Fruit fly (Drosophila melanogaster) whole organism, embryonic: ENCODE data around the gene Ror.

Experiments used
- Atf-2 ChIP-seq: fragments of 200-800 bp; sonication (Bioruptor generic); optimal IDR thresholded peaks from 2 replicates; lab custom pipeline; 2016; ENCODE audit warnings: missing biosample characterization, missing genetic modification characterization
- Bteb2 ChIP-seq: fragments of 200-800 bp; sonication (Bioruptor generic); optimal IDR thresholded peaks from 2 replicates; lab custom pipeline; 2016; ENCODE audit warnings: missing biosample characterization, missing genetic modification characterization
- CG11695 ChIP-seq: fragments of 200-800 bp; sonication (Bioruptor generic); IDR thresholded peaks from 3 replicates; pipeline ENCODE4 v1.3.6; 2022; ENCODE audit warnings: missing biosample characterization, missing genetic modification characterization
- CG11723 ChIP-seq: fragments of 200-800 bp; sonication (Bioruptor generic); optimal IDR thresholded peaks from 2 replicates; lab custom pipeline; 2017; ENCODE audit warnings: missing biosample characterization, mild to moderate bottlenecking, missing genetic modification characterization
- CG15269 ChIP-seq: fragments of 200-800 bp; sonication (Bioruptor generic); optimal IDR thresholded peaks from 2 replicates; lab custom pipeline; 2018; ENCODE audit warnings: missing biosample characterization, mild to moderate bottlenecking, missing genetic modification characterization, moderate library complexity
- CG15601 ChIP-seq: fragments of 200-800 bp; sonication (Bioruptor generic); optimal IDR thresholded peaks from 3 replicates; lab custom pipeline; 2019; ENCODE audit warnings: missing biosample characterization, mild to moderate bottlenecking, missing genetic modification characterization, moderate library complexity
- CG2129 ChIP-seq: fragments of 200-800 bp; sonication (Bioruptor generic); IDR thresholded peaks from 2 replicates; pipeline ENCODE4 v1.3.6; 2022; ENCODE audit warnings: missing biosample characterization, missing genetic modification characterization; ENCODE audit not compliant: partially characterized antibody
- CG2712 ChIP-seq: fragments of 200-800 bp; optimal IDR thresholded peaks from 3 replicates; lab custom pipeline; 2019; ENCODE audit warnings: missing biosample characterization, mild to moderate bottlenecking, missing genetic modification characterization, moderate library complexity
- CG33213 ChIP-seq: fragments of 200-800 bp; sonication (Bioruptor generic); optimal IDR thresholded peaks from 3 replicates; lab custom pipeline; 2016; ENCODE audit warnings: missing biosample characterization, missing genetic modification characterization
- CG34224 ChIP-seq: fragments of 200-800 bp; sonication (Bioruptor generic); IDR thresholded peaks from 3 replicates; pipeline ENCODE4 v1.3.6; 2022; ENCODE audit warnings: missing biosample characterization, missing genetic modification characterization; ENCODE audit not compliant: partially characterized antibody
- CG34422 ChIP-seq: fragments of 200-800 bp; sonication (Bioruptor generic); IDR thresholded peaks from 3 replicates; pipeline ENCODE4 v1.3.6; 2022; ENCODE audit warnings: missing biosample characterization, missing genetic modification characterization
- CG3995 ChIP-seq: fragments of 200-800 bp; sonication (Bioruptor generic); optimal IDR thresholded peaks from 3 replicates; lab custom pipeline; 2016; ENCODE audit warnings: missing biosample characterization, missing genetic modification characterization
- CG4617 ChIP-seq: fragments of 200-800 bp; sonication (Bioruptor generic); optimal IDR thresholded peaks from 3 replicates; lab custom pipeline; 2016; ENCODE audit warnings: missing biosample characterization, missing genetic modification characterization, borderline replicate concordance
- CG4820 ChIP-seq: fragments of 200-800 bp; sonication (Bioruptor generic); optimal IDR thresholded peaks from 3 replicates; lab custom pipeline; 2016; ENCODE audit warnings: missing biosample characterization, missing genetic modification characterization
- CG6683 ChIP-seq: fragments of 200-800 bp; sonication (Bioruptor generic); optimal IDR thresholded peaks from 2 replicates; lab custom pipeline; 2017; ENCODE audit warnings: missing biosample characterization, mild to moderate bottlenecking, missing genetic modification characterization, missing genetic modification reagents
- CG9932 ChIP-seq: fragments of 200-800 bp; sonication (Bioruptor generic); IDR thresholded peaks from 2 replicates; pipeline ENCODE4 v1.3.6; 2022; ENCODE audit warnings: missing biosample characterization, missing genetic modification characterization
- CkIIα-i1 ChIP-seq: fragments of 200-800 bp; sonication (Bioruptor generic); IDR thresholded peaks from 2 replicates; pipeline ENCODE4 v1.3.6; 2022; ENCODE audit warnings: missing biosample characterization, missing genetic modification characterization
- E2f2 ChIP-seq: fragments of 200-800 bp; sonication (Bioruptor generic); IDR thresholded peaks from 2 replicates; pipeline ENCODE4 v1.3.6; 2022; ENCODE audit warnings: missing biosample characterization, missing genetic modification characterization
- Ets97D ChIP-seq: fragments of 200-800 bp; sonication (Bioruptor generic); optimal IDR thresholded peaks from 3 replicates; lab custom pipeline; 2016; ENCODE audit warnings: missing biosample characterization, missing genetic modification characterization
- HmgD ChIP-seq: fragments of 200-800 bp; sonication (Bioruptor generic); optimal IDR thresholded peaks from 3 replicates; lab custom pipeline; 2016; ENCODE audit warnings: missing biosample characterization, missing genetic modification characterization
- Lim3 ChIP-seq: fragments of 200-800 bp; sonication (Bioruptor generic); IDR thresholded peaks from 2 replicates; pipeline ENCODE4 v1.3.6; 2022; ENCODE audit warnings: missing biosample characterization, missing genetic modification characterization
- MBD-R2 ChIP-seq: fragments of 200-800 bp; sonication (Bioruptor generic); IDR thresholded peaks from 2 replicates; pipeline ENCODE4 v1.3.6; 2022; ENCODE audit warnings: missing biosample characterization, missing genetic modification characterization
- MESR4 ChIP-seq: fragments of 200-800 bp; sonication (Bioruptor generic); optimal IDR thresholded peaks from 2 replicates; lab custom pipeline; 2018; ENCODE audit warnings: missing biosample characterization, mild to moderate bottlenecking, missing genetic modification characterization, moderate library complexity
- Med ChIP-seq: fragments of 200-800 bp; sonication (Bioruptor generic); peaks from one replicate; lab custom pipeline; 2016; ENCODE audit warnings: missing biosample characterization, missing genetic modification characterization, mild to moderate bottlenecking, inconsistent platforms, moderate library complexity
- Pdp1 ChIP-seq, 2 experiments: fragments of 200-800 bp; sonication (Bioruptor generic); optimal IDR thresholded peaks; 3 replicates each; lab custom pipeline; 2016; ENCODE audit warnings: missing biosample characterization in 2 of 2, missing genetic modification characterization in 2 of 2, mild to moderate bottlenecking in 1 of 2, moderate library complexity in 1 of 2
- Spps ChIP-seq: fragments of 200-800 bp; sonication (Bioruptor generic); optimal IDR thresholded peaks from 2 replicates; lab custom pipeline; 2018; ENCODE audit warnings: missing biosample characterization, mild to moderate bottlenecking, missing genetic modification characterization
- Ssrp ChIP-seq: fragments of 200-800 bp; sonication (Bioruptor generic); optimal IDR thresholded peaks from 2 replicates; lab custom pipeline; 2018; ENCODE audit warnings: missing biosample characterization, mild to moderate bottlenecking, missing genetic modification characterization, moderate library complexity
- Xrp1 ChIP-seq: fragments of 200-800 bp; sonication (Bioruptor generic); IDR thresholded peaks from 2 replicates; pipeline ENCODE4 v1.3.6; 2022; ENCODE audit warnings: missing biosample characterization, missing genetic modification characterization
- YL-1 ChIP-seq: fragments of 200-800 bp; sonication (Bioruptor generic); optimal IDR thresholded peaks from 3 replicates; lab custom pipeline; 2017; ENCODE audit warnings: missing biosample characterization, mild to moderate bottlenecking, missing genetic modification characterization
- chinmo ChIP-seq: fragments of 200-800 bp; sonication (Bioruptor generic); IDR thresholded peaks from 4 replicates; pipeline ENCODE4 v1.3.6; 2022; ENCODE audit warnings: missing biosample characterization, missing genetic modification characterization; ENCODE audit not compliant: partially characterized antibody
- eve ChIP-seq, 2 experiments: fragments of >200 bp; optimal IDR thresholded peaks; 2 replicates each; lab custom pipeline; 2017; ENCODE audit warnings: missing biosample characterization in 2 of 2, missing genetic modification characterization in 2 of 2
- eyg ChIP-seq: fragments of 200-800 bp; sonication (Bioruptor generic); optimal IDR thresholded peaks from 3 replicates; lab custom pipeline; 2016; ENCODE audit warnings: missing biosample characterization, missing genetic modification characterization
- ftz-f1 ChIP-seq: fragments of 200-800 bp; sonication (Bioruptor generic); optimal IDR thresholded peaks from 2 replicates; lab custom pipeline; 2016; ENCODE audit warnings: missing biosample characterization, missing genetic modification characterization
- hb ChIP-seq: fragments of 200-800 bp; sonication (Bioruptor generic); IDR thresholded peaks from 3 replicates; pipeline ENCODE4 v1.3.6; 2022; ENCODE audit warnings: missing biosample characterization, missing genetic modification characterization; ENCODE audit not compliant: partially characterized antibody
- luna ChIP-seq: fragments of 200-800 bp; sonication (Bioruptor generic); optimal IDR thresholded peaks from 2 replicates; lab custom pipeline; 2016; ENCODE audit warnings: missing biosample characterization, missing genetic modification characterization
- nmo ChIP-seq: fragments of 200-800 bp; sonication (Bioruptor generic); optimal IDR thresholded peaks from 2 replicates; lab custom pipeline; 2018; ENCODE audit warnings: missing biosample characterization, mild to moderate bottlenecking, missing genetic modification characterization, moderate library complexity
- nom ChIP-seq: fragments of 200-800 bp; sonication (Bioruptor generic); optimal IDR thresholded peaks from 2 replicates; lab custom pipeline; 2017; ENCODE audit warnings: missing biosample characterization, missing genetic modification characterization, mild to moderate bottlenecking, moderate library complexity, missing genetic modification reagents
- psq ChIP-seq: fragments of 200-800 bp; sonication (Bioruptor generic); optimal IDR thresholded peaks from 2 replicates; lab custom pipeline; 2017; ENCODE audit warnings: missing biosample characterization, missing genetic modification characterization
- ranshi ChIP-seq: fragments of 200-800 bp; sonication (Bioruptor generic); IDR thresholded peaks from 2 replicates; pipeline ENCODE4 v1.3.6; 2022; ENCODE audit warnings: missing biosample characterization, missing genetic modification characterization
- sd ChIP-seq: fragments of 200-800 bp; sonication (Bioruptor generic); optimal IDR thresholded peaks from 3 replicates; lab custom pipeline; 2018; ENCODE audit warnings: missing biosample characterization, mild to moderate bottlenecking, missing genetic modification characterization, moderate library complexity
- seq ChIP-seq: fragments of 200-800 bp; sonication (Bioruptor generic); IDR thresholded peaks from 2 replicates; pipeline ENCODE4 v1.3.6; 2022; ENCODE audit warnings: missing biosample characterization, missing genetic modification characterization
- sna ChIP-seq: fragments of 200-800 bp; sonication (Bioruptor generic); IDR thresholded peaks from 2 replicates; pipeline ENCODE4 v1.3.6; 2022; ENCODE audit warnings: missing biosample characterization, missing genetic modification characterization; ENCODE audit not compliant: partially characterized antibody
- stwl ChIP-seq: fragments of 200-800 bp; sonication (Bioruptor generic); optimal IDR thresholded peaks from 3 replicates; lab custom pipeline; 2018; ENCODE audit warnings: missing biosample characterization, mild to moderate bottlenecking, missing genetic modification characterization, moderate library complexity
- tap ChIP-seq: fragments of 200-800 bp; optimal IDR thresholded peaks from 3 replicates; lab custom pipeline; 2019; ENCODE audit warnings: missing biosample characterization, mild to moderate bottlenecking, missing genetic modification characterization, moderate library complexity
- vfl ChIP-seq: fragments of 200-800 bp; sonication (Bioruptor generic); optimal IDR thresholded peaks from 2 replicates; lab custom pipeline; 2016; ENCODE audit warnings: missing biosample characterization, missing genetic modification characterization

The Ror gene

dm6 chr2L:10220501-10221386, 30.9 kb upstream of the Ror start, which contains the start of the genes Npc1a and Prosalpha6 (continued):
- TF ChIP-seq Bteb2 (GFP tag; lab: Kevin White, UChicago) (no peak), HmgD (GFP tag; lab: Kevin White, UChicago) (no peak), CG6683 (GFP tag; lab: Kevin White, UChicago) (no peak), nmo (peak; percentile 72)
- TF ChIP-seq, all 482 proteins: peak for 116

- no peak for TF ChIP-seq CG4820 (GFP tag; lab: Kevin White, UChicago)
- TF ChIP-seq Ssrp: no peak
- TF ChIP-seq hb (GFP tag; lab: Robert Waterston, UW): peak; percentile 6; the same call in 2 of the 3 replicates
- peak; percentile 71 for TF ChIP-seq MBD-R2 (GFP tag; lab: Robert Waterston, UW)
- no peak for TF ChIP-seq psq (GFP tag; lab: Kevin White, UChicago)
- no peak for TF ChIP-seq Atf-2 (GFP tag; lab: Kevin White, UChicago)
- TF ChIP-seq E2f2 (GFP tag; lab: Robert Waterston, UW): peak; percentile 25; the same call in 1 of the 2 replicates
- peak; percentile 58 for TF ChIP-seq MESR4 (GFP tag; lab: Kevin White, UChicago)
- peak; percentile 15; the same call in 1 of the 2 replicates for TF ChIP-seq CG2129 (GFP tag; lab: Robert Waterston, UW)
- peak; percentile 5 for TF ChIP-seq nom (GFP tag; lab: Kevin White, UChicago)
- TF ChIP-seq luna (GFP tag; lab: Kevin White, UChicago): no peak
- no peak for TF ChIP-seq Spps
- TF ChIP-seq chinmo: 0 out of 4 replicates have a peak, but pooled peaks have one; percentile 36
- TF ChIP-seq CkIIα-i1: no peak
- no peak for TF ChIP-seq ranshi
- TF ChIP-seq CG11723: peak; percentile 55
- TF ChIP-seq CG34422 (GFP tag; lab: Robert Waterston, UW): 0 out of 3 replicates have a peak, but pooled peaks have one; percentile 46
- TF ChIP-seq CG34224 (GFP tag; lab: Robert Waterston, UW): peak; percentile 43; the same call in 2 of the 3 replicates
- TF ChIP-seq sna (GFP tag; lab: Robert Waterston, UW): 0 out of 2 replicates have a peak, but pooled peaks have one; percentile 3
- no peak for TF ChIP-seq CG15269 (tag; lab: Kevin White, UChicago)
These were observed 30.3 kb upstream of the Ror start for dm6 chr2L:10221387-10221705.

- TF ChIP-seq CG3995 (GFP tag; lab: Kevin White, UChicago) (no peak), tap (tag; lab: Kevin White, UChicago) (no peak), vfl (GFP tag; lab: Kevin White, UChicago) (no peak), CG2712 (peak; percentile 19), Pdp1 (GFP tag; optimal IDR thresholded peaks at IDR 0.05; lab: Kevin White, UChicago) (peak in 1 of 2 experiments; percentile 95), CG33213 (GFP tag; lab: Kevin White, UChicago) (no peak), seq (GFP tag; lab: Robert Waterston, UW) (no peak), CG15601 (tag; lab: Kevin White, UChicago) (peak; percentile 15), CG11695 (GFP tag; lab: Robert Waterston, UW) (no peak), eyg (GFP tag; lab: Kevin White, UChicago) (no peak), Lim3 (GFP tag; lab: Robert Waterston, UW) (no peak), CG9932 (GFP tag; lab: Robert Waterston, UW) (no peak), ftz-f1 (GFP tag; lab: Kevin White, UChicago) (no peak), stwl (peak; percentile 24), luna (GFP tag; lab: Kevin White, UChicago) (no peak), Xrp1 (GFP tag; lab: Robert Waterston, UW) (no peak), sd (tag; lab: Kevin White, UChicago) (peak; percentile 27), eve (GFP tag; optimal IDR thresholded peaks at IDR 0.05; lab: Kevin White, UChicago) (peak in 1 of 2 experiments; percentile 69), CG4617 (GFP tag; lab: Kevin White, UChicago) (peak; percentile 8), Ets97D (no peak), Med (GFP tag; lab: Kevin White, UChicago) (no peak), YL-1 (peak; percentile 26)
These were observed 29.0 kb upstream of the Ror start, which contains the start of gene Bcs1 for dm6 chr2L:10222550-10223231. Gene Bcs1 (plus strand): TSS chr2L:10222657.
